Worm (Caenorhabditis elegans): ENCODE measurements around the gene M151.10.

The M151.10 gene

DNA sequence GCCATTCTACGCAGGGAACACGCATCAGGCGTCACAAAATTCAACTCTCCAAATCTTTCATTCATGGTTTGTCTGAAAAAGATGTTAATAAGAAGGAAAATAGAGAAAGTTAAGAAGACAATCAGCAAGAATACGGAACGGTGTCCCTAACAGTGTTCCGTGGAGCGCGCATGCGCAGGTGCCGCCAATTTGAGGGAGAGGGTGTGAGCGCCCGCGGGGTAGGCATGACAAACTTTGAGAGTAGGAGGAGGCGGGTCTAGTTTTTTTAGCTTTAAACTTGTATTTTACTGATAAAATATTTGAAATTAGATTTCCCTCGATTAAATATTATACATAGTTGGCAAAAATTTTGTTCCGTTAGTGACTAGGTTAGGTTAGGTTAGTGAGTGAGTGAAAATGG is 40.3 kb upstream of the M151.10 start:
- TF ChIP-seq ces-1 (GFP tag; optimal IDR thresholded peaks at IDR 0.05) (no peak), lin-35 (GFP tag; optimal IDR thresholded peaks at IDR 0.05) (no peak), sup-37 (GFP tag; optimal IDR thresholded peaks at IDR 0.05) (no peak), unc-62 (GFP tag; optimal IDR thresholded peaks at IDR 0.05) (no peak), lin-15B (tag; optimal IDR thresholded peaks at IDR 0.05) (no peak), lin-14 (GFP tag; optimal IDR thresholded peaks at IDR 0.05) (no peak)

DNA sequence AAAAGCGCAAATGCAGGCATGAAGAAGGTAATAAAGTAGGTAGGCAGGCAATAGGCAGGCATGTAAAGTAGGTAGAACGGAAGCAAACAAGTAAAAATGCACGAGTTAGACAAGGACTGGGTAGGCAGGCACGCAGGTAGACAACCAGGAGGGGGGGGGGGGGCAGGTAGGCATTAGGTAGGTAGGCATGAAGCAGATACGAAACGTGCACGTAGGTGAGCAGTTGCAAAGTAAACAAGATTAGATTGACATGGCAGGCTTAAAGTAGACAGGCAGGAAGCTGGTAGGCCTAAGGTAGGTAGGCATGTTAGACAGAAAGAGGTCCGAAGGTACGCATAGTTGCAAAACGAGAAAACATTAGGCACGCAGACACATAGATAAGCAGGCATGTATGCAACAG is 38.9 kb upstream of the M151.10 start:
- TF ChIP-seq lin-35 (GFP tag; optimal IDR thresholded peaks at IDR 0.05): no peak
- TF ChIP-seq dsc-1 (tag; optimal IDR thresholded peaks at IDR 0.05): no peak
- no peak for TF ChIP-seq efl-1 (optimal IDR thresholded peaks at IDR 0.05)
- TF ChIP-seq efl-1 (GFP tag; optimal IDR thresholded peaks at IDR 0.05 in 1 of 2): no peak
- TF ChIP-seq sox-4 (tag; optimal IDR thresholded peaks at IDR 0.05): no peak
- no peak for TF ChIP-seq ama-1 (optimal IDR thresholded peaks at IDR 0.05)
- no peak for TF ChIP-seq hpl-2 (GFP tag; optimal IDR thresholded peaks at IDR 0.05)
- no peak for TF ChIP-seq rnt-1 (tag; optimal IDR thresholded peaks at IDR 0.05)
- TF ChIP-seq lir-3 (tag; optimal IDR thresholded peaks at IDR 0.05; ENCODE audit: poor library complexity): no peak
- no peak for TF ChIP-seq mab-9 (GFP tag; IDR thresholded peaks at IDR 0.05)
- no peak for TF ChIP-seq efl-3 (GFP tag; optimal IDR thresholded peaks at IDR 0.05)
- no peak for TF ChIP-seq C16A3.4 (tag; optimal IDR thresholded peaks at IDR 0.05)
- TF ChIP-seq nhr-71 (tag; optimal IDR thresholded peaks at IDR 0.05): no peak
- TF ChIP-seq egl-27 (tag; optimal IDR thresholded peaks at IDR 0.05): no peak
- no peak for TF ChIP-seq zag-1 (tag; optimal IDR thresholded peaks at IDR 0.05)
- TF ChIP-seq ceh-90 (tag; optimal IDR thresholded peaks at IDR 0.05): no peak
- TF ChIP-seq ceh-82 (tag; optimal IDR thresholded peaks at IDR 0.05): no peak
- TF ChIP-seq lsy-2 (tag; optimal IDR thresholded peaks at IDR 0.05): no peak

DNA sequence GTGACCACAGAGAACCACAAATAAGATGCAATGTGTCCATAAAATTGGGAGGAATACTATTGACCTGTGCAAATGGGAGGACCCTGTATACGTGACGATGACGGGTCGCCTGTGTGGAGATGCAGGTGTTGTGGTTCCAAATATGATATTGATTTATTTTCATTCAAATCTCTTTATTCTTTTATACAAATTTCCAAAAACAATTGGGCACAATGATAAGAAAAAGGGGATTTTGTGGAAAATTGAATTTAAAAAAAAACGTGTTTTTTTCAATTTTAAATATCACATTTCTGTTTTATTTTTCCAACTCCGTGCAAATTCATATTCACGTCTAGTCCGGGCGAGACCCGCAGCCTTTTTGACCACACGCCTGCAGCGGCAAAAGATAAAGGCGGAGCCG is 35.1 kb upstream of the M151.10 start, which contains the start of gene F19B10.2:
Gene F19B10.2, plus strand, starts transcription at position 301 of the 400 bp plus-strand sequence.
- TF ChIP-seq blmp-1 (tag; optimal IDR thresholded peaks at IDR 0.05) (no peak), ztf-11 (tag; optimal IDR thresholded peaks at IDR 0.05) (no peak), lin-14 (GFP tag; optimal IDR thresholded peaks at IDR 0.05) (no peak), vab-15 (tag; optimal IDR thresholded peaks at IDR 0.05) (no peak), zag-1 (tag; optimal IDR thresholded peaks at IDR 0.05) (no peak), lin-39 (tag; optimal IDR thresholded peaks at IDR 0.05) (no peak), sptf-1 (tag; optimal IDR thresholded peaks at IDR 0.05) (no peak), nhr-84 (tag; optimal IDR thresholded peaks at IDR 0.05) (no peak), unc-98 (GFP tag; IDR thresholded peaks at IDR 0.05) (no peak), jun-1 (tag; optimal IDR thresholded peaks at IDR 0.05) (no peak), hlh-17 (GFP tag; optimal IDR thresholded peaks at IDR 0.05; ENCODE audit: borderline replicate concordance) (no peak), nhr-47 (tag; optimal IDR thresholded peaks at IDR 0.05) (no peak), fkh-10 (GFP tag; optimal IDR thresholded peaks at IDR 0.05) (no peak), irx-1 (tag; optimal IDR thresholded peaks at IDR 0.05) (no peak), nhr-237 (tag; optimal IDR thresholded peaks at IDR 0.05) (no peak), nhr-76 (tag; optimal IDR thresholded peaks at IDR 0.05) (no peak)

DNA sequence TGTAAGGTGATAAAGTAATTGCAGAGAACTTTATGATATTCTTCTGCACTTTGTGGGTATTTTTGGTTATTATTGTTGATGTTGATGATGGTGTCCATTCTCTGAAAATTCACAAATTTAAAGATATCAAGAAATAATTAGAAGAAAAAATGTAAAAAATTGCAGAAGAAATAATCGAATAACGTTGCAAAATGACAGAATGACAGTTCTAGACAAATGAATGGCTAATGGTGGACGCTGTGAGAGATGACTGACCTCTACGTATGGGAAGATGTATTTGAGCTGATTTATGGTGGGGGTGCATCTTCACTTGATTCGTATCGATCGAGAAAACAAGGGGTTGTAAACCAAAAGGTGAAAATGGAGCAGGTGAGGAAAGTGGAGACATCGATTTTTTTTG is 33.4 kb upstream of the M151.10 start, which contains the start of gene sea-1:
Gene sea-1, minus strand, starts transcription at position 101 of the 400 bp plus-strand sequence.
- TF ChIP-seq pqm-1 (tag; optimal IDR thresholded peaks at IDR 0.05) (no peak), sptf-1 (tag; optimal IDR thresholded peaks at IDR 0.05) (no peak), unc-98 (GFP tag; IDR thresholded peaks at IDR 0.05) (no peak), nhr-77 (tag; optimal IDR thresholded peaks at IDR 0.05) (no peak), Y116A8C.19 (tag; optimal IDR thresholded peaks at IDR 0.05; ENCODE audit: borderline replicate concordance) (no peak), swsn-7 (tag; optimal IDR thresholded peaks at IDR 0.05) (no peak), lin-14 (GFP tag; optimal IDR thresholded peaks at IDR 0.05) (no peak), efl-1 (optimal IDR thresholded peaks at IDR 0.05) (no peak), efl-1 (GFP tag; optimal IDR thresholded peaks at IDR 0.05 in 1 of 2) (no peak), F16B12.6 (tag; optimal IDR thresholded peaks at IDR 0.05) (no peak), pag-3 (tag; optimal IDR thresholded peaks at IDR 0.05; ENCODE audit: borderline replicate concordance, insufficient read depth) (no peak), ets-5 (GFP tag; IDR thresholded peaks at IDR 0.05) (no peak), elt-3 (tag; optimal IDR thresholded peaks at IDR 0.05) (no peak), hlh-17 (GFP tag; optimal IDR thresholded peaks at IDR 0.05; ENCODE audit: borderline replicate concordance) (no peak), ces-1 (GFP tag; optimal IDR thresholded peaks at IDR 0.05) (no peak), jun-1 (tag; optimal IDR thresholded peaks at IDR 0.05) (no peak), nhr-71 (tag; optimal IDR thresholded peaks at IDR 0.05) (no peak)
